Worm (Caenorhabditis elegans) whole organism, L3 larva: ENCODE data around the gene pis-1.

Experiments used
- R02D3.7 ChIP-seq: fragments of 150-350 bp; optimal IDR thresholded peaks from 2 replicates; lab custom pipeline; 2014; ENCODE audit warnings: missing biosample characterization, missing genetic modification characterization
- ZK546.5 ChIP-seq: sonication (generic microtip); optimal IDR thresholded peaks from 2 replicates; lab custom pipeline; 2017; ENCODE audit warnings: missing biosample characterization, missing genetic modification characterization
- aly-2 ChIP-seq: fragments of 150-350 bp; optimal IDR thresholded peaks from 2 replicates; lab custom pipeline; 2014; ENCODE audit warnings: missing biosample characterization, missing genetic modification characterization
- ama-1 ChIP-seq: fragments of 150-350 bp; optimal IDR thresholded peaks from 2 replicates; lab custom pipeline; 2018
- ceh-16 ChIP-seq: sonication (generic microtip); optimal IDR thresholded peaks from 2 replicates; lab custom pipeline; 2017; ENCODE audit warnings: missing biosample characterization, missing genetic modification characterization
- ceh-28 ChIP-seq: fragments of 150-350 bp; optimal IDR thresholded peaks from 2 replicates; lab custom pipeline; 2014; ENCODE audit warnings: missing biosample characterization, missing genetic modification reagents, missing genetic modification characterization
- ceh-82 ChIP-seq: fragments of 150-350 bp; optimal IDR thresholded peaks from 2 replicates; lab custom pipeline; 2014; ENCODE audit warnings: missing biosample characterization, missing genetic modification characterization
- ceh-9 ChIP-seq: sonication (generic microtip); optimal IDR thresholded peaks from 2 replicates; lab custom pipeline; 2018; ENCODE audit warnings: missing biosample characterization, missing genetic modification characterization
- daf-12 ChIP-seq: fragments of 150-350 bp; optimal IDR thresholded peaks from 2 replicates; lab custom pipeline; 2014; ENCODE audit warnings: missing biosample characterization, missing genetic modification reagents, missing genetic modification characterization
- egl-27 ChIP-seq: sonication (generic microtip); optimal IDR thresholded peaks from 4 replicates; lab custom pipeline; 2017; ENCODE audit warnings: missing biosample characterization, missing genetic modification reagents, missing genetic modification characterization
- egl-5 ChIP-seq: fragments of 150-350 bp; optimal IDR thresholded peaks from 2 replicates; lab custom pipeline; 2017; ENCODE audit warnings: missing biosample characterization, missing genetic modification reagents, missing genetic modification characterization, inconsistent platforms
- elt-1 ChIP-seq: fragments of 150-350 bp; optimal IDR thresholded peaks from 2 replicates; lab custom pipeline; 2014; ENCODE audit warnings: missing biosample characterization, missing genetic modification characterization
- elt-2 ChIP-seq: sonication (generic microtip); optimal IDR thresholded peaks from 2 replicates; lab custom pipeline; 2016; ENCODE audit warnings: missing genetic modification reagents, mild to moderate bottlenecking, missing genetic modification characterization, missing compliant biosample characterization
- elt-3 ChIP-seq, 3 experiments: fragments of 150-350 bp in 1 of 3; sonication (generic microtip) in 2 of 3; optimal IDR thresholded peaks; 2 replicates in 2 of 3; 4 replicates in 1 of 3; lab custom pipeline; 2014 to 2017; ENCODE audit warnings: missing biosample characterization in 3 of 3, missing genetic modification characterization in 3 of 3
- eor-1 ChIP-seq, 2 experiments: fragments of 150-350 bp; optimal IDR thresholded peaks; 2 replicates each; lab custom pipeline; 2014 to 2018; ENCODE audit warnings: missing biosample characterization in 2 of 2, missing genetic modification characterization in 2 of 2
- fkh-10 ChIP-seq: sonication (generic microtip); optimal IDR thresholded peaks from 2 replicates; lab custom pipeline; 2017; ENCODE audit warnings: missing biosample characterization, missing genetic modification reagents, missing genetic modification characterization
- fkh-2 ChIP-seq: fragments of 150-350 bp; optimal IDR thresholded peaks from 2 replicates; lab custom pipeline; 2014; ENCODE audit warnings: missing biosample characterization, missing genetic modification reagents, missing genetic modification characterization
- fos-1 ChIP-seq: fragments of 150-350 bp; optimal IDR thresholded peaks from 2 replicates; lab custom pipeline; 2014; ENCODE audit warnings: missing biosample characterization, missing genetic modification characterization
- hmg-11 ChIP-seq: sonication (generic microtip); optimal IDR thresholded peaks from 2 replicates; lab custom pipeline; 2016; ENCODE audit warnings: missing genetic modification characterization, missing compliant biosample characterization
- lin-15B ChIP-seq: fragments of 150-350 bp; optimal IDR thresholded peaks from 2 replicates; lab custom pipeline; 2014; ENCODE audit warnings: missing biosample characterization, missing genetic modification characterization
- lin-39 ChIP-seq: fragments of 150-350 bp; optimal IDR thresholded peaks from 2 replicates; lab custom pipeline; 2018; ENCODE audit warnings: missing biosample characterization, missing genetic modification reagents, missing genetic modification characterization
- lsy-12 ChIP-seq: sonication (generic microtip); optimal IDR thresholded peaks from 2 replicates; lab custom pipeline; 2016; ENCODE audit warnings: mild to moderate bottlenecking, missing genetic modification characterization, missing compliant biosample characterization
- mdl-1 ChIP-seq: fragments of 150-350 bp; optimal IDR thresholded peaks from 2 replicates; lab custom pipeline; 2014; ENCODE audit warnings: missing biosample characterization, missing genetic modification characterization
- nfya-1 ChIP-seq: sonication (generic microtip); optimal IDR thresholded peaks from 2 replicates; lab custom pipeline; 2017; ENCODE audit warnings: missing genetic modification characterization, mild to moderate bottlenecking, missing compliant biosample characterization, antibody characterized with exemption, moderate library complexity; ENCODE audit not compliant: insufficient read depth
- nhr-11 ChIP-seq: fragments of 150-350 bp; optimal IDR thresholded peaks from 2 replicates; lab custom pipeline; 2014; ENCODE audit warnings: missing biosample characterization, missing genetic modification characterization
- nhr-12 ChIP-seq: fragments of 150-350 bp; optimal IDR thresholded peaks from 2 replicates; lab custom pipeline; 2014; ENCODE audit warnings: missing biosample characterization, missing genetic modification characterization
- nhr-23 ChIP-seq: fragments of 150-350 bp; optimal IDR thresholded peaks from 2 replicates; lab custom pipeline; 2014; ENCODE audit warnings: missing biosample characterization, missing genetic modification reagents, missing genetic modification characterization
- nhr-237 ChIP-seq: fragments of 150-350 bp; optimal IDR thresholded peaks from 2 replicates; lab custom pipeline; 2014; ENCODE audit warnings: missing biosample characterization, missing genetic modification characterization
- nhr-25 ChIP-seq: sonication (generic microtip); optimal IDR thresholded peaks from 2 replicates; lab custom pipeline; 2017; ENCODE audit warnings: missing biosample characterization, missing genetic modification characterization
- nhr-43 ChIP-seq: sonication (generic microtip); optimal IDR thresholded peaks from 2 replicates; lab custom pipeline; 2016; ENCODE audit warnings: mild to moderate bottlenecking, missing genetic modification characterization, missing compliant biosample characterization; ENCODE audit not compliant: poor library complexity, severe bottlenecking
- nhr-67 ChIP-seq: fragments of 150-350 bp; optimal IDR thresholded peaks from 2 replicates; lab custom pipeline; 2014; ENCODE audit warnings: missing biosample characterization, missing genetic modification characterization
- nhr-76 ChIP-seq: fragments of 150-350 bp; sonication (generic microtip); optimal IDR thresholded peaks from 5 replicates; lab custom pipeline; 2014; ENCODE audit warnings: missing biosample characterization, missing genetic modification characterization
- nhr-77 ChIP-seq: fragments of 150-350 bp; optimal IDR thresholded peaks from 2 replicates; lab custom pipeline; 2014; ENCODE audit warnings: missing biosample characterization, missing genetic modification characterization
- pha-4 ChIP-seq: fragments of 150-350 bp; optimal IDR thresholded peaks from 2 replicates; lab custom pipeline; 2014; ENCODE audit warnings: missing biosample characterization, missing genetic modification reagents, missing genetic modification characterization
- pqm-1 ChIP-seq: fragments of 150-350 bp; optimal IDR thresholded peaks from 2 replicates; lab custom pipeline; 2017; ENCODE audit warnings: missing biosample characterization, missing genetic modification characterization, inconsistent platforms
- sea-2 ChIP-seq: fragments of 150-350 bp; sonication (generic microtip); optimal IDR thresholded peaks from 4 replicates; lab custom pipeline; 2014; ENCODE audit warnings: missing biosample characterization, missing genetic modification reagents, missing genetic modification characterization
- skn-1 ChIP-seq: fragments of 150-350 bp; optimal IDR thresholded peaks from 2 replicates; lab custom pipeline; 2014; ENCODE audit warnings: missing biosample characterization, missing genetic modification characterization
- snpc-4 ChIP-seq: fragments of 150-350 bp; optimal IDR thresholded peaks from 2 replicates; lab custom pipeline; 2014; ENCODE audit warnings: missing biosample characterization, missing genetic modification characterization
- unc-39 ChIP-seq: sonication (generic microtip); optimal IDR thresholded peaks from 4 replicates; lab custom pipeline; 2017; ENCODE audit warnings: missing biosample characterization, missing genetic modification characterization
- unc-62 ChIP-seq: fragments of 150-350 bp; sonication (generic microtip); optimal IDR thresholded peaks from 4 replicates; lab custom pipeline; 2014; ENCODE audit warnings: missing biosample characterization, missing genetic modification reagents, missing genetic modification characterization
- zag-1 ChIP-seq: fragments of 150-350 bp; optimal IDR thresholded peaks from 2 replicates; lab custom pipeline; 2014; ENCODE audit warnings: missing biosample characterization, missing genetic modification characterization
- ztf-11 ChIP-seq: fragments of 150-350 bp; optimal IDR thresholded peaks from 2 replicates; lab custom pipeline; 2014; ENCODE audit warnings: missing biosample characterization, missing genetic modification characterization
- ztf-4 ChIP-seq: fragments of 150-350 bp; optimal IDR thresholded peaks from 2 replicates; lab custom pipeline; 2014; ENCODE audit warnings: missing biosample characterization, missing genetic modification characterization

Gene pis-1

ce11 chrIV:9790708-9791107 lies 5.7 kb downstream of the pis-1 start:
- TF ChIP-seq unc-39 (tag; lab: Kevin White, UChicago) (no peak), lin-39 (tag; lab: Kevin White, UChicago) (peak; percentile 60), nfya-1 (tag; lab: Kevin White, UChicago) (no peak), lin-15B (tag; lab: Kevin White, UChicago) (no peak), nhr-77 (tag; lab: Kevin White, UChicago) (no peak), unc-62 (GFP tag; lab: Kevin White, UChicago) (peak; percentile 68), nhr-25 (tag; lab: Kevin White, UChicago) (peak; percentile 36), ama-1 (lab: Kevin White, UChicago) (no peak), nhr-23 (no peak), hmg-11 (no peak), ZK546.5 (tag; lab: Kevin White, UChicago) (no peak), skn-1 (no peak)

ce11 chrIV:9789496-9789895 lies 6.9 kb downstream of the pis-1 start, which contains the start of gene T13F2.4:
T13F2.4 (plus strand) TSS chrIV:9789796.
- TF ChIP-seq nhr-43 (tag; lab: Kevin White, UChicago) (no peak), nhr-67 (tag; lab: Kevin White, UChicago) (no peak), ceh-82 (tag; lab: Kevin White, UChicago) (no peak), zag-1 (tag; lab: Kevin White, UChicago) (no peak), ama-1 (lab: Kevin White, UChicago) (no peak), nfya-1 (tag; lab: Kevin White, UChicago) (no peak), eor-1 (tag; optimal IDR thresholded peaks at IDR 0.05; lab: Kevin White, UChicago) (no peak), nhr-76 (tag; lab: Kevin White, UChicago) (no peak), pha-4 (tag; lab: Kevin White, UChicago) (no peak), snpc-4 (no peak), lsy-12 (tag; lab: Kevin White, UChicago) (no peak), ceh-28 (no peak), fkh-2 (tag; lab: Kevin White, UChicago) (no peak), lin-15B (tag; lab: Kevin White, UChicago) (no peak), unc-62 (GFP tag; lab: Kevin White, UChicago) (no peak), ceh-16 (tag; lab: Kevin White, UChicago) (no peak), nhr-11 (no peak), fos-1 (tag; lab: Kevin White, UChicago) (no peak), R02D3.7 (no peak)
- TF ChIP-seq, all 47 proteins: peak for 0

- no peak for TF ChIP-seq nhr-23
- no peak for TF ChIP-seq aly-2
- no peak for TF ChIP-seq elt-1 (tag; lab: Kevin White, UChicago)
- no peak for TF ChIP-seq nhr-237 (tag; lab: Kevin White, UChicago)
- no peak for TF ChIP-seq daf-12
- TF ChIP-seq sea-2 (GFP tag; lab: Kevin White, UChicago), result no peak
- no peak for TF ChIP-seq egl-5 (tag; lab: Kevin White, UChicago)
Measured at ce11 chrIV:9784689-9785088, 11.7 kb downstream of the pis-1 start, which contains the start of gene sre-4. sre-4 (minus strand) TSS chrIV:9784789.

- no peak for TF ChIP-seq mdl-1 (tag; lab: Kevin White, UChicago)
- no peak for TF ChIP-seq nhr-11
- TF ChIP-seq nhr-77 (tag; lab: Kevin White, UChicago), result no peak
- no peak for TF ChIP-seq hmg-11
- TF ChIP-seq nhr-25 (tag; lab: Kevin White, UChicago), result no peak
- no peak for TF ChIP-seq ztf-4 (tag; lab: Kevin White, UChicago)
- TF ChIP-seq ceh-9 (tag; lab: Kevin White, UChicago), result no peak
- no peak for TF ChIP-seq zag-1 (tag; lab: Kevin White, UChicago)
- no peak for TF ChIP-seq ceh-28
Measured at ce11 chrIV:9778016-9778415, 18.4 kb downstream of the pis-1 start, which contains the start of gene T13F2.6. T13F2.6 (plus strand) TSS chrIV:9778321.

ce11 chrIV:9777535-9777934 lies 18.9 kb downstream of the pis-1 start, which contains the start of gene sna-2:
sna-2 (minus strand) TSS chrIV:9777634.
- no peak for TF ChIP-seq fkh-10
- TF ChIP-seq nhr-12, result no peak
- TF ChIP-seq elt-3 (tag; optimal IDR thresholded peaks at IDR 0.05; lab: Kevin White, UChicago), result no peak
- no peak for TF ChIP-seq pqm-1 (tag; lab: Kevin White, UChicago)
- TF ChIP-seq nfya-1 (tag; lab: Kevin White, UChicago), result peak; percentile 56
- TF ChIP-seq nhr-67 (tag; lab: Kevin White, UChicago), result no peak
- no peak for TF ChIP-seq elt-2
- no peak for TF ChIP-seq fkh-2 (tag; lab: Kevin White, UChicago)
- no peak for TF ChIP-seq lsy-12 (tag; lab: Kevin White, UChicago)
- TF ChIP-seq elt-1 (tag; lab: Kevin White, UChicago), result no peak
- TF ChIP-seq nhr-25 (tag; lab: Kevin White, UChicago), result peak; percentile 49
- peak; percentile 85 for TF ChIP-seq egl-5 (tag; lab: Kevin White, UChicago)
- TF ChIP-seq aly-2, result no peak
- peak; percentile 36 for TF ChIP-seq lin-39 (tag; lab: Kevin White, UChicago)
- no peak for TF ChIP-seq ceh-16 (tag; lab: Kevin White, UChicago)
- no peak for TF ChIP-seq unc-39 (tag; lab: Kevin White, UChicago)
- TF ChIP-seq pha-4 (tag; lab: Kevin White, UChicago), result no peak
- no peak for TF ChIP-seq egl-27 (tag; lab: Kevin White, UChicago)
- TF ChIP-seq skn-1, result no peak
- TF ChIP-seq lin-15B (tag; lab: Kevin White, UChicago), result peak; percentile 34
- no peak for TF ChIP-seq fos-1 (tag; lab: Kevin White, UChicago)
- TF ChIP-seq nhr-77 (tag; lab: Kevin White, UChicago), result no peak
- no peak for TF ChIP-seq ztf-11
- TF ChIP-seq hmg-11, result no peak
- no peak for TF ChIP-seq zag-1 (tag; lab: Kevin White, UChicago)
